Worm (Caenorhabditis elegans) whole organism, L2 larva: ENCODE measurements around the gene folt-3.

Experiments used
- R02D3.7 ChIP-seq: fragments of 150-350 bp; optimal IDR thresholded peaks from 2 replicates; lab custom pipeline; 2014; ENCODE audit warnings: missing biosample characterization, missing genetic modification characterization
- nhr-11 ChIP-seq: fragments of 150-350 bp; optimal IDR thresholded peaks from 2 replicates; lab custom pipeline; 2014; ENCODE audit warnings: missing biosample characterization, missing genetic modification characterization
- unc-55 ChIP-seq: fragments of 150-350 bp; sonication (generic microtip); optimal IDR thresholded peaks from 3 replicates; lab custom pipeline; 2014; ENCODE audit warnings: missing biosample characterization, missing genetic modification reagents, missing genetic modification characterization
- ztf-11 ChIP-seq: sonication (generic microtip); optimal IDR thresholded peaks from 2 replicates; lab custom pipeline; 2017; ENCODE audit warnings: missing biosample characterization, missing genetic modification characterization

- TF ChIP-seq R02D3.7 (tag; lab: Kevin White, UChicago) (no peak), ztf-11 (tag; lab: Kevin White, UChicago) (no peak), nhr-11 (no peak), unc-55 (GFP tag; lab: Kevin White, UChicago) (no peak)
These were observed 35.9 kb upstream of the folt-3 start, which contains the start of gene str-47 for ce11 chrV:7645454-7645853.
